Fruit fly (Drosophila melanogaster): Measurements from ENCODE around the gene FarO.

- TF ChIP-seq pan (optimal IDR thresholded peaks at IDR 0.05) = no peak
- no peak for TF ChIP-seq psq (optimal IDR thresholded peaks at IDR 0.05)
- no peak for TF ChIP-seq EcR (GFP tag; optimal IDR thresholded peaks at IDR 0.05)
- no peak for TF ChIP-seq Dll (optimal IDR thresholded peaks at IDR 0.05)
- TF ChIP-seq CG8478 (optimal IDR thresholded peaks at IDR 0.05) = no peak
- no peak for TF ChIP-seq usp (GFP tag; optimal IDR thresholded peaks at IDR 0.05)
Measured at dm6 chrX:2184563-2184962, 19.1 kb downstream of the FarO start, which contains the start of the genes Nmd3 and CG17776.

Measured in whole organism.